Fruit fly (Drosophila melanogaster): ENCODE results near the gene bigmax.

Gene bigmax

DNA sequence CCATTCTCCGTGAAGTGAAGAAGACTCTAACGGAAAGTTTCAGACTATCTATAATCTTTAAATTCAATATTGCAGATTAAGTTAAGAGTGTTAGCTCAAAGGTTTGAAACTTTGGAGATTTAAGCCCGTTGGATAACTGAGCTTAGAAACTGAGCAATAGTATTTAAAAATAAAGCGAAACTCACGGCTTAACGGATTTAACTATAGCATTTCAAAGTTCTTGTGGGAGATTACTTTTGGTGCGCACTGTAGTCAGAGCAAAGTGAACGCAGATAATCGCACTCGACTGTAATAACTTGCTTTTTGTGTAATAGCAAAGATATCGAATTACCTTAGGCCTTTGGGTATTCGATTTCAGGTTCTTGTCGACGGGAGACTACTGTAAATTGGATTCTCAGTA lies 6.0 kb downstream of the bigmax start, which contains the start of gene mrt (continued):
- TF ChIP-seq CG1024 (GFP tag; IDR thresholded peaks at IDR 0.05) (no peak), cato (GFP tag; optimal IDR thresholded peaks at IDR 0.05; ENCODE audit: borderline replicate concordance) (no peak), Neu2 (GFP tag; optimal IDR thresholded peaks at IDR 0.05; ENCODE audit: borderline replicate concordance) (no peak), gro (GFP tag; optimal IDR thresholded peaks at IDR 0.05) (peak; percentile 36), Eip74EF (GFP tag; optimal IDR thresholded peaks at IDR 0.05) (peak in 1 of 2 experiments; percentile 11), Taf1 (GFP tag; IDR thresholded peaks at IDR 0.05) (no peak), Pdp1 (GFP tag; optimal IDR thresholded peaks at IDR 0.05) (peak; percentile 67 to 72), CG7786 (GFP tag; optimal IDR thresholded peaks at IDR 0.05) (peak; percentile 55), bcd (GFP tag; optimal IDR thresholded peaks at IDR 0.05) (peak; percentile 63), emc (GFP tag; optimal IDR thresholded peaks at IDR 0.05) (no peak), Poxn (GFP tag; IDR thresholded peaks at IDR 0.05) (no peak), Blimp-1 (GFP tag; optimal IDR thresholded peaks at IDR 0.05) (peak; percentile 11), CG6813 (GFP tag; optimal IDR thresholded peaks at IDR 0.05) (peak; percentile 29), CG18476 (GFP tag; optimal IDR thresholded peaks at IDR 0.05) (peak; percentile 35), CG6854 (GFP tag; optimal IDR thresholded peaks at IDR 0.05) (no peak), grau (tag; optimal IDR thresholded peaks at IDR 0.05) (peak; percentile 90), Opbp (GFP tag; IDR thresholded peaks at IDR 0.05; ENCODE audit: partially characterized antibody) (no peak), dm (GFP tag; optimal IDR thresholded peaks at IDR 0.05) (no peak), Dek (tag; optimal IDR thresholded peaks at IDR 0.05) (peak; percentile 66), CG3407 (GFP tag; optimal IDR thresholded peaks at IDR 0.05) (no peak), CG4424 (GFP tag; optimal IDR thresholded peaks at IDR 0.05) (peak; percentile 57), esg (GFP tag; conservative IDR thresholded peaks at IDR 0.05) (peak; percentile 38), pfk (GFP tag; optimal IDR thresholded peaks at IDR 0.05) (no peak), CG18011 (GFP tag; optimal IDR thresholded peaks at IDR 0.05) (no peak), sna (GFP tag; IDR thresholded peaks at IDR 0.05; ENCODE audit: partially characterized antibody) (no peak), Hr3 (GFP tag; optimal IDR thresholded peaks at IDR 0.05) (peak; percentile 20), Atf3 (GFP tag; optimal IDR thresholded peaks at IDR 0.05) (no peak), dpn (GFP tag; optimal IDR thresholded peaks at IDR 0.05) (peak; percentile 48 to 49), Dip3 (GFP tag; optimal IDR thresholded peaks at IDR 0.05) (peak; percentile 77), Lhr (GFP tag; optimal IDR thresholded peaks at IDR 0.05) (no peak), CG2678 (tag; optimal IDR thresholded peaks at IDR 0.05) (peak; percentile 76), abd-A (tag; optimal IDR thresholded peaks at IDR 0.05) (no peak), sug (tag; optimal IDR thresholded peaks at IDR 0.05) (peak; percentile 19), phol (tag; optimal IDR thresholded peaks at IDR 0.05) (peak; percentile 53), Fer1 (GFP tag; optimal IDR thresholded peaks at IDR 0.05) (peak; percentile 46), CG9727 (GFP tag; optimal IDR thresholded peaks at IDR 0.05) (peak; percentile 52), Bteb2 (GFP tag; optimal IDR thresholded peaks at IDR 0.05) (peak; percentile 52), hkb (optimal IDR thresholded peaks at IDR 0.05) (no peak), hkb (GFP tag; IDR thresholded peaks at IDR 0.05) (no peak), CG1602 (GFP tag; optimal IDR thresholded peaks at IDR 0.05) (peak; percentile 29), pita (GFP tag; optimal IDR thresholded peaks at IDR 0.05) (no peak), pho (GFP tag; optimal IDR thresholded peaks at IDR 0.05) (peak; percentile 52), CG1529 (GFP tag; optimal IDR thresholded peaks at IDR 0.05) (no peak), CG6654 (GFP tag; optimal IDR thresholded peaks at IDR 0.05) (no peak), chn (GFP tag; optimal IDR thresholded peaks at IDR 0.05) (peak; percentile 25), lbe (GFP tag; optimal IDR thresholded peaks at IDR 0.05) (no peak), CG17328 (GFP tag; IDR thresholded peaks at IDR 0.05) (0 out of 2 replicates have a peak, but pooled peaks have one; percentile 43), CG12236 (GFP tag; optimal IDR thresholded peaks at IDR 0.05) (no peak), CG1603 (tag; optimal IDR thresholded peaks at IDR 0.05) (peak; percentile 31), sim (GFP tag; IDR thresholded peaks at IDR 0.05) (no peak), cas (GFP tag; IDR thresholded peaks at IDR 0.05) (no peak)

Data from whole organism, embryonic.